Worm (Caenorhabditis elegans) whole organism, L4 larva: ENCODE measurements around the gene srx-38.
A peak's percentile ranks its signal among the peaks of the same experiment; 100 is the strongest.

Source experiments
- F26F4.8 ChIP-seq: fragments of 200-800 bp; sonication (Bioruptor generic); conservative IDR thresholded peaks from 2 replicates; pipeline ENCODE4 v1.3.6; 2022; ENCODE audit warnings: missing genetic modification characterization, missing compliant biosample characterization
- F37D6.2 ChIP-seq: sonication (generic microtip); optimal IDR thresholded peaks from 2 replicates; lab custom pipeline; 2016; ENCODE audit warnings: mild to moderate bottlenecking, missing genetic modification characterization, missing compliant biosample characterization
- F44E2.7 ChIP-seq: fragments of 200-800 bp; sonication (Bioruptor generic); IDR thresholded peaks from 2 replicates; pipeline ENCODE4 v2.1.2; 2022; ENCODE audit warnings: missing genetic modification characterization, missing compliant biosample characterization
- F49E8.2 ChIP-seq: sonication (generic microtip); optimal IDR thresholded peaks from 2 replicates; lab custom pipeline; 2016; ENCODE audit warnings: missing compliant biosample characterization, mild to moderate bottlenecking, missing genetic modification characterization, borderline replicate concordance
- Y105C5A.15 ChIP-seq: fragments of 200-800 bp; sonication (Bioruptor generic); IDR thresholded peaks from 2 replicates; pipeline ENCODE4 v1.3.6; 2022; ENCODE audit warnings: missing genetic modification characterization, missing compliant biosample characterization
- Y5F2A.4 ChIP-seq: fragments of 200-800 bp; sonication (Bioruptor generic); optimal IDR thresholded peaks from 2 replicates; lab custom pipeline; 2018; ENCODE audit warnings: mild to moderate bottlenecking, missing genetic modification characterization, missing compliant biosample characterization
- aha-1 ChIP-seq: fragments of 150-350 bp; peaks from one replicate; lab custom pipeline; 2014; ENCODE audit warnings: missing biosample characterization, missing genetic modification characterization
- aly-2 ChIP-seq: sonication (generic microtip); optimal IDR thresholded peaks from 2 replicates; lab custom pipeline; 2018; ENCODE audit warnings: missing biosample characterization, missing genetic modification characterization
- arid-1 ChIP-seq: fragments of 200-800 bp; sonication (Bioruptor generic); conservative IDR thresholded peaks from 2 replicates; pipeline ENCODE4 v1.3.6; 2022; ENCODE audit warnings: missing genetic modification reagents, missing genetic modification characterization, missing compliant biosample characterization
- attf-4 ChIP-seq: sonication (generic microtip); optimal IDR thresholded peaks from 3 replicates; lab custom pipeline; 2017; ENCODE audit warnings: missing biosample characterization, missing genetic modification characterization
- ceh-28 ChIP-seq: fragments of 150-350 bp; optimal IDR thresholded peaks from 2 replicates; lab custom pipeline; 2014; ENCODE audit warnings: missing biosample characterization, missing genetic modification reagents, missing genetic modification characterization
- ceh-32 ChIP-seq: sonication (generic microtip); optimal IDR thresholded peaks from 2 replicates; lab custom pipeline; 2016; ENCODE audit warnings: mild to moderate bottlenecking, missing genetic modification characterization, missing compliant biosample characterization; ENCODE audit not compliant: poor library complexity
- ctbp-1 ChIP-seq: fragments of 200-800 bp; sonication (Bioruptor generic); IDR thresholded peaks from 2 replicates; pipeline ENCODE4 v1.3.6; 2022; ENCODE audit warnings: missing genetic modification reagents, missing genetic modification characterization, missing compliant biosample characterization
- daf-16 ChIP-seq, 3 experiments: sonication (generic microtip); optimal IDR thresholded peaks; 2 replicates each; lab custom pipeline; 2016 to 2017; ENCODE audit warnings: missing genetic modification characterization in 3 of 3, missing genetic modification reagents in 3 of 3, mild to moderate bottlenecking in 2 of 3, missing compliant biosample characterization in 2 of 3, missing biosample characterization in 1 of 3, moderate library complexity in 1 of 3
- daf-19 ChIP-seq: fragments of 200-800 bp; sonication (Bioruptor generic); conservative IDR thresholded peaks from 2 replicates; pipeline ENCODE4 v1.3.6; 2022; ENCODE audit warnings: missing genetic modification characterization, missing compliant biosample characterization
- dmd-8 ChIP-seq: fragments of 200-800 bp; sonication (Bioruptor generic); IDR thresholded peaks from 2 replicates; pipeline ENCODE4 v1.3.6; 2022; ENCODE audit warnings: missing genetic modification characterization, missing compliant biosample characterization
- dmd-9 ChIP-seq: fragments of 200-800 bp; sonication (Bioruptor generic); IDR thresholded peaks from 2 replicates; pipeline ENCODE4 v1.3.6; 2022; ENCODE audit warnings: missing genetic modification reagents, missing genetic modification characterization, missing compliant biosample characterization
- duxl-1 ChIP-seq: sonication (generic microtip); optimal IDR thresholded peaks from 2 replicates; lab custom pipeline; 2016; ENCODE audit warnings: mild to moderate bottlenecking, missing genetic modification characterization, moderate library complexity, missing compliant biosample characterization; ENCODE audit not compliant: poor library complexity
- egl-27 ChIP-seq: sonication (generic microtip); optimal IDR thresholded peaks from 3 replicates; lab custom pipeline; 2017; ENCODE audit warnings: missing biosample characterization, missing genetic modification reagents, missing genetic modification characterization
- egl-43 ChIP-seq: fragments of 200-800 bp; sonication (Bioruptor generic); IDR thresholded peaks from 2 replicates; pipeline ENCODE4 v1.3.6; 2022; ENCODE audit warnings: missing genetic modification reagents, missing genetic modification characterization, missing compliant biosample characterization
- gei-8 ChIP-seq: fragments of 200-800 bp; sonication (Bioruptor generic); optimal IDR thresholded peaks from 2 replicates; lab custom pipeline; 2018; ENCODE audit warnings: mild to moderate bottlenecking, missing genetic modification characterization, missing compliant biosample characterization
- hlh-30 ChIP-seq: sonication (generic microtip); optimal IDR thresholded peaks from 2 replicates; lab custom pipeline; 2017; ENCODE audit warnings: antibody characterized with exemption, mild to moderate bottlenecking, missing genetic modification characterization, missing compliant biosample characterization; ENCODE audit not compliant: insufficient read depth
- jun-1 ChIP-seq: fragments of 150-350 bp; optimal IDR thresholded peaks from 2 replicates; lab custom pipeline; 2014; ENCODE audit warnings: missing biosample characterization, missing genetic modification reagents, missing genetic modification characterization
- lim-7 ChIP-seq: fragments of 200-800 bp; sonication (Bioruptor generic); IDR thresholded peaks from 2 replicates; pipeline ENCODE4 v1.3.6; 2022; ENCODE audit warnings: missing genetic modification characterization, missing compliant biosample characterization
- lin-1 ChIP-seq: fragments of 200-800 bp; sonication (Bioruptor generic); IDR thresholded peaks from 2 replicates; pipeline ENCODE4 v1.3.6; 2022; ENCODE audit warnings: missing genetic modification reagents, missing genetic modification characterization, missing compliant biosample characterization
- lin-38 ChIP-seq: fragments of 200-800 bp; sonication (Bioruptor generic); IDR thresholded peaks from 2 replicates; pipeline ENCODE4 v1.3.6; 2022; ENCODE audit warnings: missing genetic modification reagents, missing genetic modification characterization, missing compliant biosample characterization
- lin-39 ChIP-seq: fragments of 150-350 bp; optimal IDR thresholded peaks from 2 replicates; lab custom pipeline; 2014; ENCODE audit warnings: missing biosample characterization, missing genetic modification reagents, missing genetic modification characterization
- lir-3 ChIP-seq: sonication (generic microtip); optimal IDR thresholded peaks from 2 replicates; lab custom pipeline; 2016; ENCODE audit warnings: mild to moderate bottlenecking, missing genetic modification characterization, missing compliant biosample characterization
- lsy-2 ChIP-seq, 2 experiments: fragments of 150-350 bp in 1 of 2; sonication (generic microtip) in 1 of 2; optimal IDR thresholded peaks; 2 replicates each; lab custom pipeline; 2014 to 2017; ENCODE audit warnings: missing biosample characterization in 2 of 2, missing genetic modification characterization in 2 of 2
- madf-5 ChIP-seq, 2 experiments: fragments of 200-800 bp; sonication (Bioruptor generic); IDR thresholded peaks; 2 replicates each; pipeline ENCODE4 v1.3.6; 2022; ENCODE audit warnings: missing compliant biosample characterization in 2 of 2, missing genetic modification characterization in 2 of 2
- madf-9 ChIP-seq: fragments of 200-800 bp; sonication (Bioruptor generic); conservative IDR thresholded peaks from 2 replicates; pipeline ENCODE4 v1.3.6; 2022; ENCODE audit warnings: missing genetic modification reagents, missing genetic modification characterization, missing compliant biosample characterization
- mdl-1 ChIP-seq, 2 experiments: fragments of 150-350 bp in 1 of 2; sonication (generic microtip) in 1 of 2; optimal IDR thresholded peaks; 2 replicates each; lab custom pipeline; 2014 to 2017; ENCODE audit warnings: missing biosample characterization in 2 of 2, missing genetic modification characterization in 2 of 2
- mep-1 ChIP-seq: fragments of 150-350 bp; sonication (generic microtip); optimal IDR thresholded peaks from 3 replicates; lab custom pipeline; 2014; ENCODE audit warnings: missing biosample characterization, missing genetic modification characterization
- nhr-10 ChIP-seq: fragments of 150-350 bp; optimal IDR thresholded peaks from 2 replicates; lab custom pipeline; 2014; ENCODE audit warnings: missing biosample characterization, missing genetic modification characterization
- nhr-102 ChIP-seq: sonication (generic microtip); optimal IDR thresholded peaks from 2 replicates; lab custom pipeline; 2016; ENCODE audit warnings: mild to moderate bottlenecking, missing genetic modification characterization, moderate library complexity, missing compliant biosample characterization
- nhr-111 ChIP-seq: fragments of 200-800 bp; sonication (Bioruptor generic); optimal IDR thresholded peaks from 2 replicates; lab custom pipeline; 2018; ENCODE audit warnings: mild to moderate bottlenecking, missing genetic modification characterization, missing compliant biosample characterization
- nhr-237 ChIP-seq: sonication (generic microtip); optimal IDR thresholded peaks from 2 replicates; lab custom pipeline; 2017; ENCODE audit warnings: missing biosample characterization, missing genetic modification characterization
- nhr-28 ChIP-seq: fragments of 150-350 bp; optimal IDR thresholded peaks from 2 replicates; lab custom pipeline; 2014; ENCODE audit warnings: missing biosample characterization, missing genetic modification characterization
- nhr-42 ChIP-seq: fragments of 200-800 bp; sonication (Bioruptor generic); IDR thresholded peaks from 2 replicates; pipeline ENCODE4 v1.3.6; 2022; ENCODE audit warnings: missing genetic modification characterization, missing compliant biosample characterization
- nhr-48 ChIP-seq: sonication (generic microtip); optimal IDR thresholded peaks from 2 replicates; lab custom pipeline; 2016; ENCODE audit warnings: mild to moderate bottlenecking, missing genetic modification characterization, missing compliant biosample characterization
- nhr-6 ChIP-seq: fragments of 150-350 bp; optimal IDR thresholded peaks from 2 replicates; lab custom pipeline; 2014; ENCODE audit warnings: missing biosample characterization, missing genetic modification characterization
- nhr-77 ChIP-seq: fragments of 150-350 bp; optimal IDR thresholded peaks from 2 replicates; lab custom pipeline; 2014; ENCODE audit warnings: missing biosample characterization, missing genetic modification characterization
- php-3 ChIP-seq: fragments of 200-800 bp; sonication (Bioruptor generic); IDR thresholded peaks from 2 replicates; pipeline ENCODE4 v1.3.6; 2022; ENCODE audit warnings: missing genetic modification reagents, missing genetic modification characterization, missing compliant biosample characterization
- rbr-2 ChIP-seq: sonication (generic microtip); optimal IDR thresholded peaks from 2 replicates; lab custom pipeline; 2016; ENCODE audit warnings: missing genotype, missing genetic modification characterization, missing compliant biosample characterization
- skn-1 ChIP-seq: fragments of 150-350 bp; optimal IDR thresholded peaks from 2 replicates; lab custom pipeline; 2014; ENCODE audit warnings: missing biosample characterization, missing genetic modification characterization
- snpc-1.2 ChIP-seq: fragments of 200-800 bp; sonication (Bioruptor generic); IDR thresholded peaks from 2 replicates; pipeline ENCODE4 v1.3.6; 2022; ENCODE audit warnings: missing genetic modification reagents, missing genetic modification characterization, missing compliant biosample characterization
- tra-1 ChIP-seq: fragments of 200-800 bp; sonication (Bioruptor generic); IDR thresholded peaks from 2 replicates; pipeline ENCODE4 v1.3.6; 2022; ENCODE audit warnings: missing genetic modification reagents, missing genetic modification characterization, missing compliant biosample characterization
- unc-130 ChIP-seq: sonication (generic microtip); optimal IDR thresholded peaks from 2 replicates; lab custom pipeline; 2016; ENCODE audit warnings: missing genetic modification reagents, missing genetic modification characterization, missing compliant biosample characterization
- zag-1 ChIP-seq: fragments of 150-350 bp; optimal IDR thresholded peaks from 2 replicates; lab custom pipeline; 2014; ENCODE audit warnings: missing biosample characterization, missing genetic modification characterization
- zfp-3 ChIP-seq: fragments of 200-800 bp; sonication (Bioruptor generic); conservative IDR thresholded peaks from 2 replicates; pipeline ENCODE4 v1.3.6; 2022; ENCODE audit warnings: missing genetic modification reagents, missing genetic modification characterization, missing compliant biosample characterization
- zip-11 ChIP-seq: fragments of 200-800 bp; sonication (Bioruptor generic); IDR thresholded peaks from 2 replicates; pipeline ENCODE4 v1.3.6; 2022; ENCODE audit warnings: missing genetic modification characterization, missing compliant biosample characterization
- zip-2 ChIP-seq: fragments of 150-350 bp; optimal IDR thresholded peaks from 2 replicates; lab custom pipeline; 2014; ENCODE audit warnings: missing biosample characterization, missing genetic modification characterization

The srx-38 gene

DNA sequence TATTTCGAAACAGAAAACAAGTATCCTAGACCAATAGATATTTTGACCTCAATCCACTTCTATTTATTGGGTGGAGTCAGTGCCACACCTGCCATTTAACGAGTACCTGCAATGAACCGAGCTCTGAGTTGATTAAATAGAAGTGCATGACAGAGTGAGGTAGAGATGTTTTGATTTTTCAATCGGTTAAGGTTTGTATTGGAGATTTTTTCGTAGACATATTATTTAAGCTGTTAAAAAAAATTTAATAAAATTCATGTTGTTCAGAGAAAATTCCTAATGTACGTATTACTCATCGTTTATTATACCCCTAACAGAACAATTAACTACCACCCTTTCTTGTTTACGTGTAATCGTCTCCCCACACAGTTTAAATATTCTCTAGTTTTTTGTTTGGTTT, at the start of gene srx-38:
Gene srx-38, minus strand, starts transcription at position 101 of the 400 bp plus-strand sequence.
- TF ChIP-seq dmd-9 (GFP tag; lab: Robert Waterston, UW) (no peak), lin-1 (GFP tag; lab: Robert Waterston, UW) (no peak), F49E8.2 (tag; lab: Kevin White, UChicago) (no peak), madf-5 (GFP tag; IDR thresholded peaks at IDR 0.05; lab: Robert Waterston, UW) (no peak), F37D6.2 (tag; lab: Kevin White, UChicago) (no peak), nhr-111 (GFP tag; lab: Kevin White, UChicago) (no peak), nhr-6 (tag; lab: Kevin White, UChicago) (no peak), madf-9 (GFP tag; lab: Robert Waterston, UW) (no peak), duxl-1 (tag; lab: Kevin White, UChicago) (no peak), F26F4.8 (GFP tag; lab: Robert Waterston, UW) (no peak), F44E2.7 (GFP tag; lab: Robert Waterston, UW) (no peak), zip-11 (no peak), mdl-1 (tag; optimal IDR thresholded peaks at IDR 0.05; lab: Kevin White, UChicago) (no peak), jun-1 (tag; lab: Kevin White, UChicago) (no peak), nhr-237 (tag; lab: Kevin White, UChicago) (no peak), unc-130 (GFP tag; lab: Kevin White, UChicago) (no peak), snpc-1.2 (GFP tag; lab: Robert Waterston, UW) (no peak), zfp-3 (GFP tag; lab: Robert Waterston, UW) (no peak), daf-19 (GFP tag; lab: Robert Waterston, UW) (no peak), attf-4 (tag; lab: Kevin White, UChicago) (no peak)

DNA sequence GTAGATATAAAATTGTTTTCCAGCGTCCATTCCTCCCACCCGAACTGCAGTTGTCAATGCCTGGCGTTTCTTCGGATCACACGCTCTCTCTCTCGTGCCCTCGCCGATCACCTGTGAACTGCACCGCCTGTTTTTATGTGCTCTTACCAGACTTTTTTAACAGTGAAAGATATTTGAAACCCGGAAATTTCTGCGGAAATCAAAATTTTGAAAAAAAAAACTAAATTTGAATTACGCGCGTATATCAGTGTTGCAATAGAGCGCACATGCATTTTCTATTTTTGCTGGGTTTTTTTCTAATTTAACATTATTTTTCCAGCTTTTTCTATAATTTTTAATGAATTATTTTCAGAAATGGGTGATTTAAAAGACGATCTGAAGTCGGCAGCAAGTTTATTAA, 48.7 kb upstream of the srx-38 start, which contains the start of gene ttc-37:
Gene ttc-37, plus strand, starts transcription at position 349 of the 400 bp plus-strand sequence.
- TF ChIP-seq nhr-28 (tag; lab: Kevin White, UChicago) (peak; percentile 25), nhr-42 (GFP tag; lab: Robert Waterston, UW) (no peak), daf-16 (GFP tag; optimal IDR thresholded peaks at IDR 0.05; lab: Kevin White, UChicago) (peak in 1 of 2 experiments; percentile 79), daf-16 (tag; optimal IDR thresholded peaks at IDR 0.05; lab: Kevin White, UChicago) (no peak), nhr-77 (tag; lab: Kevin White, UChicago) (peak; percentile 2), skn-1 (no peak), ctbp-1 (no peak), arid-1 (GFP tag; lab: Robert Waterston, UW) (no peak), Y5F2A.4 (GFP tag; lab: Kevin White, UChicago) (no peak), nhr-10 (tag; lab: Kevin White, UChicago) (no peak), Y105C5A.15 (GFP tag; lab: Robert Waterston, UW) (no peak), lir-3 (no peak), dmd-8 (GFP tag; lab: Robert Waterston, UW) (no peak), aha-1 (tag; lab: Kevin White, UChicago) (peak; percentile 88), egl-27 (tag; lab: Kevin White, UChicago) (no peak), lim-7 (GFP tag; lab: Robert Waterston, UW) (no peak), hlh-30 (tag; lab: Kevin White, UChicago) (peak; percentile 36), gei-8 (GFP tag; lab: Kevin White, UChicago) (no peak), lsy-2 (tag; optimal IDR thresholded peaks at IDR 0.05; lab: Kevin White, UChicago) (peak in 1 of 2 experiments; percentile 71), nhr-48 (no peak), rbr-2 (tag; lab: Kevin White, UChicago) (peak; percentile 6), egl-43 (GFP tag; lab: Robert Waterston, UW) (no peak), tra-1 (GFP tag; lab: Robert Waterston, UW) (no peak), nhr-102 (tag; lab: Kevin White, UChicago) (no peak), php-3 (GFP tag; lab: Robert Waterston, UW) (no peak), ceh-32 (no peak), lin-39 (no peak), lin-38 (GFP tag; lab: Robert Waterston, UW) (peak; percentile 96), ceh-28 (tag; lab: Kevin White, UChicago) (no peak), zag-1 (no peak), aly-2 (tag; lab: Kevin White, UChicago) (no peak), mep-1 (tag; lab: Kevin White, UChicago) (peak; percentile 14), zip-2 (tag; lab: Kevin White, UChicago) (no peak)
